Worm (Caenorhabditis elegans) whole organism, L1 larva: ENCODE measurements around the gene irld-67.
A peak's percentile ranks its signal among the peaks of the same experiment; 100 is the strongest.

Source experiments
- C16A3.4 ChIP-seq: fragments of 150-350 bp; optimal IDR thresholded peaks from 2 replicates; lab custom pipeline; 2014; ENCODE audit warnings: missing biosample characterization, missing genetic modification characterization
- C34B4.2 ChIP-seq: sonication (generic microtip); optimal IDR thresholded peaks from 2 replicates; lab custom pipeline; 2017; ENCODE audit warnings: mild to moderate bottlenecking, missing genetic modification characterization, missing compliant biosample characterization
- F16B12.6 ChIP-seq: fragments of 150-350 bp; optimal IDR thresholded peaks from 2 replicates; lab custom pipeline; 2014; ENCODE audit warnings: missing biosample characterization, missing genetic modification characterization
- aha-1 ChIP-seq: fragments of 150-350 bp; optimal IDR thresholded peaks from 2 replicates; lab custom pipeline; 2014; ENCODE audit warnings: missing biosample characterization, missing genetic modification characterization
- alr-1 ChIP-seq: fragments of 200-800 bp; sonication (Bioruptor generic); optimal IDR thresholded peaks from 2 replicates; lab custom pipeline; 2018; ENCODE audit warnings: borderline replicate concordance, mild to moderate bottlenecking, missing genetic modification characterization, missing compliant biosample characterization
- aly-2 ChIP-seq: fragments of 150-350 bp; optimal IDR thresholded peaks from 2 replicates; lab custom pipeline; 2014; ENCODE audit warnings: missing biosample characterization, missing genetic modification characterization
- ama-1 ChIP-seq: fragments of 150-350 bp; optimal IDR thresholded peaks from 2 replicates; lab custom pipeline; 2014
- ceh-8 ChIP-seq: fragments of 200-800 bp; sonication (Bioruptor generic); optimal IDR thresholded peaks from 2 replicates; lab custom pipeline; 2018; ENCODE audit warnings: mild to moderate bottlenecking, missing genetic modification characterization, moderate library complexity, missing compliant biosample characterization
- ceh-82 ChIP-seq, 3 experiments: fragments of 150-350 bp in 1 of 3; sonication (generic microtip) in 2 of 3; optimal IDR thresholded peaks; 2 replicates each; lab custom pipeline; 2014 to 2017; ENCODE audit warnings: missing biosample characterization in 3 of 3, missing genetic modification characterization in 3 of 3
- dpl-1 ChIP-seq, 3 experiments: fragments of 150-350 bp in 2 of 3; sonication (generic microtip) in 1 of 3; optimal IDR thresholded peaks; 2 replicates each; lab custom pipeline; 2014 to 2017; ENCODE audit warnings: missing biosample characterization in 3 of 3, missing genetic modification characterization in 3 of 3, missing genetic modification reagents in 3 of 3
- dsc-1 ChIP-seq: sonication (generic microtip); optimal IDR thresholded peaks from 2 replicates; lab custom pipeline; 2016; ENCODE audit warnings: mild to moderate bottlenecking, missing genetic modification characterization, missing compliant biosample characterization
- efl-1 ChIP-seq, 4 experiments: fragments of 150-350 bp; optimal IDR thresholded peaks in 3 of 4; peaks in 1 of 4; 1 replicate in 1 of 4; 2 replicates in 3 of 4; lab custom pipeline; 2014; ENCODE audit warnings: missing biosample characterization in 2 of 4, missing genetic modification characterization in 2 of 4, missing genetic modification reagents in 2 of 4
- efl-3 ChIP-seq: fragments of 200-800 bp; sonication (Bioruptor generic); optimal IDR thresholded peaks from 2 replicates; lab custom pipeline; 2018; ENCODE audit warnings: mild to moderate bottlenecking, missing genetic modification characterization, missing compliant biosample characterization
- egl-27 ChIP-seq, 2 experiments: fragments of 150-350 bp in 1 of 2; sonication (generic microtip); optimal IDR thresholded peaks; 3 replicates each; lab custom pipeline; 2017 to 2018; ENCODE audit warnings: missing biosample characterization in 2 of 2, missing genetic modification characterization in 2 of 2, missing genetic modification reagents in 2 of 2
- elt-3 ChIP-seq, 6 experiments: fragments of 150-350 bp in 1 of 6; sonication (generic microtip); optimal IDR thresholded peaks; 2 replicates each; lab custom pipeline; 2017 to 2018; ENCODE audit warnings: missing biosample characterization in 6 of 6, missing genetic modification characterization in 6 of 6, inconsistent platforms in 1 of 6
- fkh-4 ChIP-seq: sonication (generic microtip); optimal IDR thresholded peaks from 2 replicates; lab custom pipeline; 2016; ENCODE audit warnings: missing compliant biosample characterization, missing genetic modification characterization, borderline replicate concordance
- fkh-8 ChIP-seq: sonication (generic microtip); optimal IDR thresholded peaks from 2 replicates; lab custom pipeline; 2016; ENCODE audit warnings: mild to moderate bottlenecking, missing genetic modification characterization, missing compliant biosample characterization
- fos-1 ChIP-seq: fragments of 150-350 bp; optimal IDR thresholded peaks from 2 replicates; lab custom pipeline; 2014; ENCODE audit warnings: missing biosample characterization, missing genetic modification characterization
- grh-1 ChIP-seq: fragments of 200-800 bp; sonication (Bioruptor generic); IDR thresholded peaks from 2 replicates; pipeline ENCODE4 v1.3.6; 2022; ENCODE audit warnings: missing genetic modification reagents, missing genetic modification characterization, missing compliant biosample characterization
- hlh-17 ChIP-seq: fragments of 200-800 bp; sonication (Bioruptor generic); optimal IDR thresholded peaks from 2 replicates; lab custom pipeline; 2018; ENCODE audit warnings: missing genetic modification characterization, mild to moderate bottlenecking, missing compliant biosample characterization, moderate library complexity, borderline replicate concordance
- hlh-4 ChIP-seq: sonication (generic microtip); optimal IDR thresholded peaks from 2 replicates; lab custom pipeline; 2016; ENCODE audit warnings: mild to moderate bottlenecking, missing genetic modification characterization, missing compliant biosample characterization
- lin-13 ChIP-seq: fragments of 150-350 bp; optimal IDR thresholded peaks from 2 replicates; lab custom pipeline; 2014; ENCODE audit warnings: missing biosample characterization, missing genetic modification reagents, missing genetic modification characterization
- lin-39 ChIP-seq: fragments of 150-350 bp; optimal IDR thresholded peaks from 2 replicates; lab custom pipeline; 2014; ENCODE audit warnings: missing biosample characterization, missing genetic modification reagents, missing genetic modification characterization
- mab-9 ChIP-seq: fragments of 200-800 bp; sonication (Bioruptor generic); IDR thresholded peaks from 2 replicates; pipeline ENCODE4 v1.3.6; 2022; ENCODE audit warnings: missing genetic modification reagents, missing genetic modification characterization, missing compliant biosample characterization
- mdl-1 ChIP-seq, 2 experiments: fragments of 150-350 bp; optimal IDR thresholded peaks; 2 replicates each; lab custom pipeline; 2014 to 2017; ENCODE audit warnings: missing biosample characterization in 2 of 2, missing genetic modification characterization in 2 of 2, inconsistent platforms in 1 of 2
- mep-1 ChIP-seq: fragments of 150-350 bp; optimal IDR thresholded peaks from 2 replicates; lab custom pipeline; 2014; ENCODE audit warnings: missing biosample characterization, missing genetic modification characterization
- nhr-11 ChIP-seq: fragments of 150-350 bp; optimal IDR thresholded peaks from 2 replicates; lab custom pipeline; 2014; ENCODE audit warnings: missing biosample characterization, missing genetic modification characterization
- nhr-20 ChIP-seq: sonication (generic microtip); optimal IDR thresholded peaks from 2 replicates; lab custom pipeline; 2016; ENCODE audit warnings: mild to moderate bottlenecking, missing genetic modification characterization, missing compliant biosample characterization
- nhr-47 ChIP-seq: sonication (generic microtip); optimal IDR thresholded peaks from 2 replicates; lab custom pipeline; 2016; ENCODE audit warnings: mild to moderate bottlenecking, missing genetic modification characterization, moderate library complexity, missing compliant biosample characterization
- nhr-84 ChIP-seq: sonication (generic microtip); optimal IDR thresholded peaks from 2 replicates; lab custom pipeline; 2017; ENCODE audit warnings: missing biosample characterization, missing genetic modification characterization
- nhr-90 ChIP-seq: sonication (generic microtip); optimal IDR thresholded peaks from 2 replicates; lab custom pipeline; 2016; ENCODE audit warnings: mild to moderate bottlenecking, missing genetic modification characterization, missing compliant biosample characterization; ENCODE audit not compliant: poor library complexity
- pax-3 ChIP-seq: fragments of 200-800 bp; sonication (Bioruptor generic); optimal IDR thresholded peaks from 2 replicates; lab custom pipeline; 2018; ENCODE audit warnings: mild to moderate bottlenecking, missing genetic modification characterization, moderate library complexity, missing compliant biosample characterization
- snu-23 ChIP-seq: sonication (generic microtip); optimal IDR thresholded peaks from 2 replicates; lab custom pipeline; 2016; ENCODE audit warnings: missing genetic modification characterization, missing compliant biosample characterization
- sox-4 ChIP-seq: sonication (generic microtip); optimal IDR thresholded peaks from 2 replicates; lab custom pipeline; 2016; ENCODE audit warnings: missing genetic modification characterization, missing compliant biosample characterization
- sptf-1 ChIP-seq: fragments of 150-350 bp; optimal IDR thresholded peaks from 2 replicates; lab custom pipeline; 2014; ENCODE audit warnings: missing biosample characterization, missing genetic modification characterization
- sup-37 ChIP-seq: fragments of 200-800 bp; sonication (Bioruptor generic); optimal IDR thresholded peaks from 2 replicates; lab custom pipeline; 2018; ENCODE audit warnings: mild to moderate bottlenecking, missing genetic modification characterization, missing compliant biosample characterization
- tbx-2 ChIP-seq: sonication (generic microtip); optimal IDR thresholded peaks from 2 replicates; lab custom pipeline; 2016; ENCODE audit warnings: missing genetic modification characterization, missing compliant biosample characterization
- unc-30 ChIP-seq: sonication (generic microtip); optimal IDR thresholded peaks from 2 replicates; lab custom pipeline; 2017; ENCODE audit warnings: missing biosample characterization, missing genetic modification characterization
- xbp-1 ChIP-seq: sonication (generic microtip); optimal IDR thresholded peaks from 2 replicates; lab custom pipeline; 2016; ENCODE audit warnings: missing genetic modification characterization, missing compliant biosample characterization
- ztf-11 ChIP-seq, 2 experiments: sonication (generic microtip); optimal IDR thresholded peaks; 2 replicates each; lab custom pipeline; 2016 to 2017; ENCODE audit warnings: missing genetic modification characterization in 2 of 2, missing biosample characterization in 1 of 2, missing compliant biosample characterization in 1 of 2

irld-67 gene

DNA sequence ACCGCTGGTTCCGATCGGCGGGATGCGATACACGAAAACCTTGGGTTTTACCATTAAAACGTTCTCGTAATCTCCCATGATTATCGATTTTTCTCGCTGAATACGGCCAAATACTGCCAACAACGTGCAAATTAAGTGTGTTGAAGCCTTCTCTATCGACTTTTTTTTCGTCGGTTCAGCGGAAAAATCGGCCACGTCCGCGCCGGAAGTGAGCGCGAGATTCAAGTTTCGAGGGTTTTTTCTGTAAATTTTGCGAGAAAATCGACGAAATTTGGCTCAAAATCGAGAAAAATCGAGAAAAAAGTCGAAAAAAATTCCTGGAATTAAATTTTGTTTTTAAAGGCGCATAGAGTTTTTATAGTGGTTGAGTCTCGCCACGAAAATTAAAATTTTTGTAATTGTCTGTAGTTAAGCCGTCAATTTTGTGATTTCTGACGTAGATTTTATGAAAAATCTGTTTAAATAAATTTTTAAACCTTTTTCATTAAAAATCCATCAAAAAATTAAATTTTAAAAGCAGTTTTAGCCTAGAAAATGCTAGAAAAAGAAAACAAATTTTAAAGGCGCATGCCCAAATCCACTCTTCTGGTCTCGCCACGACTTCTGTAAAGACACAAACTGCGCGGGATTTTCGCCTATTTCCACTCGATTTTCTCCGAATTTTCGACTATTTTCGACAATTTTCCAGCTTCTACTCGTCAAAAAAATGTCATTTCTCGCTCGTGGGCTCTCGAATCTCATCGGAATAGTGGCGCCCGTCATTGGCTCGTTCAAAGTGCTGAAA lies 15.0 kb downstream of the irld-67 start, which contains the start of the genes ncap-1 and Y110A2AR.1 (continued):
- TF ChIP-seq mep-1 (tag; lab: Kevin White, UChicago) (peak; percentile 1), dpl-1 (GFP tag; optimal IDR thresholded peaks at IDR 0.05; lab: Kevin White, UChicago) (peak; percentile 49 to 83 (median 74)), xbp-1 (tag; lab: Kevin White, UChicago) (no peak), F16B12.6 (tag; lab: Kevin White, UChicago) (no peak), ama-1 (lab: Kevin White, UChicago) (no peak), nhr-47 (tag; lab: Kevin White, UChicago) (no peak), nhr-11 (tag; lab: Kevin White, UChicago) (no peak), ceh-82 (tag; optimal IDR thresholded peaks at IDR 0.05; lab: Kevin White, UChicago) (peak in 1 of 3 experiments; percentile 18), unc-30 (no peak)

DNA sequence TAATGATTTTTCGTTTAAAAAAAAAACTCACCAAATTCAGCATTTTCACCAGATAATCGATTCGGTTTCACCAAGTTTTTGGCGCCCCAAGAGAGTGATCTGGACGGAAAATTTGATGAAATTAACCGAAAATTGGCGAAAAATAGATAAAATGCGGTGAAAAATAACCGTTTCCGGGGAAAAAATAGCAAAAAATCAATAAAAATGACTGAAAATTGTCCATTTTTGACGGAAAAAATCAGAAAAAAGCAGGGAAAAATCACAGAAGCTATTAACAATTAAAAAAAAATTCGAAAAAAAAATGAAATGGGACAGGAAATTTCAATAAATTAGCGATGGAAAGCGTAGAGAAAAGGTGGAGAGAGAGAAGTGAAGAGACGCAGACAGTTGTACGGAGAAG lies 20.7 kb downstream of the irld-67 start, which contains the start of gene ubc-15:
Gene ubc-15 (minus strand): TSS at position 101 of the 400 bp plus-strand sequence.
- TF ChIP-seq fkh-8 (no peak), egl-27 (tag; optimal IDR thresholded peaks at IDR 0.05; lab: Kevin White, UChicago) (no peak), mab-9 (GFP tag; lab: Robert Waterston, UW) (no peak)

DNA sequence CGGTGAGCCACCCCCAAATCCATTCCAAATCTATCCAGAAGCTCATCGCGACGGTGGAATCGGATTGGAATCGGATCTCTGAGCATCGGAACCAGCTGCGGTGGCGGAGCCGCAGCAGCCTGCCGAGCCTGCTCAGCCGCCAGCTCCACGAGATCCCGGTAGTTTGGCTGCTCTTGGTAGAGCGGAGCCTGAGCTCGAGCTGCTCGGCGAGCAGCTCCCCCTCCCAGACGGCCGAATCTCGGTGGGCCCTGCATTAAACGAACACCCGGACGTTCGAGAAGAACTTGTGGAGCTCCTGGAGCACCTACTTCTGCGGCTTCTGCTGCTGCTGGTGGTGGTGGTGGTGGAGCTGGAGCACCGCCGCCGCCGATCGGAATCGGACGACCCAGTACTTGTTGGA lies 30.5 kb downstream of the irld-67 start:
- TF ChIP-seq ceh-8 (GFP tag; lab: Kevin White, UChicago) (peak; percentile 81), snu-23 (GFP tag; lab: Kevin White, UChicago) (no peak)

DNA sequence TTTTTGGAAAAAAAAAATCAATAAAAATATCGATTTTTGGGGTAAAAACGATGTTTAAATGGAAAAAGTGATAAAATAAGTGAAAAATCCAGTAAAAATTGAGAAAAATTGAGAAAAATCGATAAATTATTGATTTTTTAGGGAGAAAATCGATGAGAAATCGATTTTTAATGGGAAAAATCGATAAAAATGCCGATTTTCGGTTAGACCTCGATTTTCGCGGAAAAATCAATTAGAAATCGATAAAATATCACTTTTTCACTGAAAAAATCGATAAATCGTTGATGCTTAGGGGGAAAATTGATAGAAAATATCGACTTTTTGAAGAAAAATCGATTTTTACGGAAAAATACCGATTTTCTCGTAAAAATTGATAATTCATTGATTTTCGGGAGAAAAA lies 33.1 kb downstream of the irld-67 start:
- TF ChIP-seq nhr-20 (no peak), aha-1 (no peak), dsc-1 (no peak), pax-3 (no peak), lin-13 (GFP tag; lab: Kevin White, UChicago) (no peak), aly-2 (tag; lab: Kevin White, UChicago) (no peak), tbx-2 (tag; lab: Kevin White, UChicago) (no peak), hlh-4 (no peak), xbp-1 (tag; lab: Kevin White, UChicago) (no peak), sox-4 (tag; lab: Kevin White, UChicago) (no peak), efl-1 (optimal IDR thresholded peaks at IDR 0.05; lab: Kevin White, UChicago) (no peak), efl-1 (GFP tag; optimal IDR thresholded peaks at IDR 0.05 in 1 of 2; lab: Kevin White, UChicago) (no peak), nhr-90 (tag; lab: Kevin White, UChicago) (no peak), dpl-1 (GFP tag; optimal IDR thresholded peaks at IDR 0.05; lab: Kevin White, UChicago) (no peak), ztf-11 (tag; optimal IDR thresholded peaks at IDR 0.05; lab: Kevin White, UChicago) (no peak), fkh-4 (tag; lab: Kevin White, UChicago) (no peak), C34B4.2 (tag; lab: Kevin White, UChicago) (no peak), grh-1 (GFP tag; lab: Robert Waterston, UW) (no peak), fos-1 (tag; lab: Kevin White, UChicago) (no peak), sptf-1 (no peak), fkh-8 (no peak)

DNA sequence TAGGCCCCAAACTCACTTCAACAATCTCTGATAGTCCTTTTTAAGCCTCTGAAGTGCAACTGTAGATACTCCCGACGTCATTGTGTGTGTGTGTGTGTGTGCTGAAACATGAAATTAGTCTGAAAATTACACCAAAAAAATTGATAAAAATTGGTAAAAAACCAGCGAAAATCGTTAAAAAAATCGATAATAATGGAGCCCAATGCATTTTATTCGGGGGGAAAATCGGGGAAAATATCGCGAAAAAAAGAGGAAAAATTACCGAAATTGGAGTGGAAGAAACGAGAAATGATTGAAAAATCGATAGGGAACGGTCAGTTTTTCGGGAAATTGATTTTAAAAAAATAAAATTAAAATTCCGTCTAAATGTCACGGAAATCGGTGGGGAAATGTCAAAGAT lies 34.0 kb downstream of the irld-67 start, which contains the start of gene ubc-26:
Gene ubc-26 (minus strand): TSS at position 101 of the 400 bp plus-strand sequence.
- TF ChIP-seq ceh-8 (GFP tag; lab: Kevin White, UChicago) = no peak
- no peak for TF ChIP-seq lin-39 (tag; lab: Kevin White, UChicago)
- TF ChIP-seq hlh-17 (GFP tag; lab: Kevin White, UChicago) = no peak
- TF ChIP-seq alr-1 (tag; lab: Kevin White, UChicago) = no peak
- no peak for TF ChIP-seq hlh-4
- TF ChIP-seq sup-37 (GFP tag; lab: Kevin White, UChicago) = no peak
- TF ChIP-seq nhr-84 (tag; lab: Kevin White, UChicago) = no peak
- no peak for TF ChIP-seq ztf-11 (tag; optimal IDR thresholded peaks at IDR 0.05; lab: Kevin White, UChicago)
- no peak for TF ChIP-seq F16B12.6 (tag; lab: Kevin White, UChicago)
- no peak for TF ChIP-seq elt-3 (tag; optimal IDR thresholded peaks at IDR 0.05; lab: Kevin White, UChicago)
- no peak for TF ChIP-seq grh-1 (GFP tag; lab: Robert Waterston, UW)
- TF ChIP-seq C16A3.4 (tag; lab: Kevin White, UChicago) = no peak
- no peak for TF ChIP-seq nhr-90 (tag; lab: Kevin White, UChicago)
- no peak for TF ChIP-seq mdl-1 (tag; optimal IDR thresholded peaks at IDR 0.05; lab: Kevin White, UChicago)
- no peak for TF ChIP-seq efl-3 (GFP tag; lab: Kevin White, UChicago)
